Fruit fly (Drosophila melanogaster) whole organism, embryonic: ENCODE measurements around the gene Gclc.

Source experiments
- Aef1 ChIP-seq: fragments of 200-800 bp; sonication (Bioruptor generic); IDR thresholded peaks from 3 replicates; pipeline ENCODE4 v1.3.6; 2022; ENCODE audit warnings: missing biosample characterization, missing genetic modification characterization
- CG10979 ChIP-seq: fragments of 200-800 bp; sonication (Bioruptor generic); optimal IDR thresholded peaks from 2 replicates; lab custom pipeline; 2018; ENCODE audit warnings: missing biosample characterization, mild to moderate bottlenecking, missing genetic modification characterization, moderate library complexity
- CG11085 ChIP-seq: fragments of 200-800 bp; sonication (Bioruptor generic); IDR thresholded peaks from 2 replicates; pipeline ENCODE4 v1.3.6; 2022; ENCODE audit warnings: missing biosample characterization, missing genetic modification characterization
- CG11695 ChIP-seq: fragments of 200-800 bp; sonication (Bioruptor generic); IDR thresholded peaks from 3 replicates; pipeline ENCODE4 v1.3.6; 2022; ENCODE audit warnings: missing biosample characterization, missing genetic modification characterization
- CG12659 ChIP-seq: fragments of 200-800 bp; sonication (Bioruptor generic); optimal IDR thresholded peaks from 3 replicates; lab custom pipeline; 2017; ENCODE audit warnings: mild to moderate bottlenecking, missing biosample characterization, missing genetic modification reagents, missing genetic modification characterization
- CG13123 ChIP-seq: fragments of 200-800 bp; sonication (Bioruptor generic); optimal IDR thresholded peaks from 2 replicates; lab custom pipeline; 2016; ENCODE audit warnings: missing biosample characterization, missing genetic modification characterization
- CG13287 ChIP-seq: fragments of 200-800 bp; sonication (Bioruptor generic); IDR thresholded peaks from 2 replicates; pipeline ENCODE4 v1.3.6; 2022; ENCODE audit warnings: missing biosample characterization, missing genetic modification characterization; ENCODE audit not compliant: partially characterized antibody
- CG14050 ChIP-seq: fragments of 200-800 bp; sonication (Bioruptor generic); IDR thresholded peaks from 3 replicates; pipeline ENCODE4 v1.3.6; 2022; ENCODE audit warnings: missing biosample characterization, missing genetic modification characterization
- CG15269 ChIP-seq: fragments of 200-800 bp; sonication (Bioruptor generic); optimal IDR thresholded peaks from 2 replicates; lab custom pipeline; 2018; ENCODE audit warnings: missing biosample characterization, mild to moderate bottlenecking, missing genetic modification characterization, moderate library complexity
- CG15479 ChIP-seq: fragments of 200-800 bp; sonication (Bioruptor generic); optimal IDR thresholded peaks from 3 replicates; lab custom pipeline; 2019; ENCODE audit warnings: missing biosample characterization, mild to moderate bottlenecking, missing genetic modification characterization, moderate library complexity
- CG1832 ChIP-seq: fragments of 200-800 bp; sonication (Bioruptor generic); optimal IDR thresholded peaks from 2 replicates; lab custom pipeline; 2017; ENCODE audit warnings: missing biosample characterization, mild to moderate bottlenecking, missing genetic modification characterization, inconsistent platforms
- CG18764 ChIP-seq: fragments of 200-800 bp; sonication (Bioruptor generic); optimal IDR thresholded peaks from 3 replicates; lab custom pipeline; 2016; ENCODE audit warnings: missing biosample characterization, missing genetic modification characterization
- CG2129 ChIP-seq: fragments of 200-800 bp; sonication (Bioruptor generic); IDR thresholded peaks from 2 replicates; pipeline ENCODE4 v1.3.6; 2022; ENCODE audit warnings: missing biosample characterization, missing genetic modification characterization; ENCODE audit not compliant: partially characterized antibody
- CG34376 ChIP-seq: fragments of 200-800 bp; sonication (Bioruptor generic); optimal IDR thresholded peaks from 2 replicates; lab custom pipeline; 2018; ENCODE audit warnings: missing biosample characterization, mild to moderate bottlenecking, missing genetic modification characterization
- CG4282 ChIP-seq: fragments of 200-800 bp; sonication (Bioruptor generic); optimal IDR thresholded peaks from 2 replicates; lab custom pipeline; 2016; ENCODE audit warnings: missing biosample characterization, missing genetic modification characterization
- CG4360 ChIP-seq: fragments of 200-800 bp; sonication (Bioruptor generic); IDR thresholded peaks from 2 replicates; pipeline ENCODE4 v1.3.6; 2022; ENCODE audit warnings: missing biosample characterization, missing genetic modification characterization
- CG5245 ChIP-seq: fragments of 200-800 bp; sonication (Bioruptor generic); optimal IDR thresholded peaks from 3 replicates; lab custom pipeline; 2016; ENCODE audit warnings: missing biosample characterization, missing genetic modification characterization
- CG6689 ChIP-seq: fragments of 200-800 bp; sonication (Bioruptor generic); IDR thresholded peaks from 2 replicates; pipeline ENCODE4 v1.3.6; 2022; ENCODE audit warnings: missing biosample characterization, missing genetic modification characterization
- CG6854 ChIP-seq: fragments of 200-800 bp; sonication (Bioruptor generic); optimal IDR thresholded peaks from 3 replicates; lab custom pipeline; 2017; ENCODE audit warnings: missing biosample characterization, mild to moderate bottlenecking, missing genetic modification characterization
- CG8388 ChIP-seq: fragments of 200-800 bp; sonication (Bioruptor generic); optimal IDR thresholded peaks from 2 replicates; lab custom pipeline; 2019; ENCODE audit warnings: missing biosample characterization, mild to moderate bottlenecking, missing genetic modification characterization, moderate library complexity
- CG9437 ChIP-seq: fragments of 200-800 bp; sonication (Bioruptor generic); optimal IDR thresholded peaks from 2 replicates; lab custom pipeline; 2018; ENCODE audit warnings: missing biosample characterization, mild to moderate bottlenecking, missing genetic modification characterization
- D19A ChIP-seq: fragments of 200-800 bp; optimal IDR thresholded peaks from 3 replicates; lab custom pipeline; 2019; ENCODE audit warnings: missing biosample characterization, mild to moderate bottlenecking, missing genetic modification characterization, moderate library complexity
- D19B ChIP-seq: fragments of 200-800 bp; sonication (Bioruptor generic); optimal IDR thresholded peaks from 2 replicates; lab custom pipeline; 2017; ENCODE audit warnings: missing biosample characterization, mild to moderate bottlenecking, missing genetic modification characterization
- Dek ChIP-seq: fragments of 200-800 bp; sonication (Bioruptor generic); optimal IDR thresholded peaks from 3 replicates; lab custom pipeline; 2019; ENCODE audit warnings: missing biosample characterization, mild to moderate bottlenecking, missing genetic modification characterization, moderate library complexity
- Dref ChIP-seq: fragments of 200-800 bp; sonication (Bioruptor generic); IDR thresholded peaks from 2 replicates; pipeline ENCODE4 v1.3.6; 2022; ENCODE audit warnings: missing biosample characterization, missing genetic modification characterization
- Fer2 ChIP-seq: fragments of 200-800 bp; sonication (Bioruptor generic); optimal IDR thresholded peaks from 2 replicates; lab custom pipeline; 2018; ENCODE audit warnings: missing biosample characterization, mild to moderate bottlenecking, missing genetic modification characterization, moderate library complexity
- H15 ChIP-seq: fragments of 200-800 bp; sonication (Bioruptor generic); IDR thresholded peaks from 3 replicates; pipeline ENCODE4 v1.3.6; 2022; ENCODE audit warnings: missing biosample characterization, missing genetic modification characterization
- HLH54F ChIP-seq: fragments of 200-800 bp; sonication (Bioruptor generic); optimal IDR thresholded peaks from 3 replicates; lab custom pipeline; 2016; ENCODE audit warnings: missing biosample characterization, missing genetic modification characterization
- Spps ChIP-seq: fragments of 200-800 bp; sonication (Bioruptor generic); optimal IDR thresholded peaks from 2 replicates; lab custom pipeline; 2018; ENCODE audit warnings: missing biosample characterization, mild to moderate bottlenecking, missing genetic modification characterization
- amos ChIP-seq: fragments of 200-800 bp; sonication (Bioruptor generic); IDR thresholded peaks from 2 replicates; pipeline ENCODE4 v1.3.6; 2022; ENCODE audit warnings: missing biosample characterization, missing genetic modification characterization; ENCODE audit not compliant: partially characterized antibody
- bcd ChIP-seq: fragments of 200-800 bp; sonication (Bioruptor generic); optimal IDR thresholded peaks from 2 replicates; lab custom pipeline; 2017; ENCODE audit warnings: missing biosample characterization, mild to moderate bottlenecking, missing genetic modification characterization
- cad ChIP-seq: fragments of >200 bp; optimal IDR thresholded peaks from 2 replicates; lab custom pipeline; 2017; ENCODE audit warnings: missing biosample characterization, missing genetic modification characterization
- cas ChIP-seq: fragments of 200-800 bp; sonication (Bioruptor generic); IDR thresholded peaks from 2 replicates; pipeline ENCODE4 v1.3.6; 2022; ENCODE audit warnings: missing biosample characterization, missing genetic modification characterization
- dati ChIP-seq: fragments of 200-800 bp; sonication (Bioruptor generic); IDR thresholded peaks from 2 replicates; pipeline ENCODE4 v1.3.6; 2022; ENCODE audit warnings: missing biosample characterization, missing genetic modification characterization
- dpn ChIP-seq, 2 experiments: fragments of 200-800 bp; sonication (Bioruptor generic); optimal IDR thresholded peaks; 3 replicates each; lab custom pipeline; 2016; ENCODE audit warnings: missing biosample characterization in 2 of 2, missing genetic modification characterization in 2 of 2
- ems ChIP-seq: fragments of 200-800 bp; sonication (Bioruptor generic); optimal IDR thresholded peaks from 3 replicates; lab custom pipeline; 2016; ENCODE audit warnings: missing biosample characterization, missing genetic modification characterization
- fd102C ChIP-seq: fragments of 200-800 bp; sonication (Bioruptor generic); optimal IDR thresholded peaks from 2 replicates; lab custom pipeline; 2018; ENCODE audit warnings: missing biosample characterization, mild to moderate bottlenecking, missing genetic modification characterization, moderate library complexity
- gt ChIP-seq: fragments of 200-800 bp; sonication (Bioruptor generic); IDR thresholded peaks from 2 replicates; pipeline ENCODE4 v1.3.6; 2022; ENCODE audit warnings: missing biosample characterization, missing genetic modification characterization
- hb ChIP-seq: fragments of 200-800 bp; sonication (Bioruptor generic); IDR thresholded peaks from 3 replicates; pipeline ENCODE4 v1.3.6; 2022; ENCODE audit warnings: missing biosample characterization, missing genetic modification characterization; ENCODE audit not compliant: partially characterized antibody
- jing ChIP-seq: fragments of 200-800 bp; sonication (Bioruptor generic); optimal IDR thresholded peaks from 2 replicates; lab custom pipeline; 2018; ENCODE audit warnings: missing biosample characterization, mild to moderate bottlenecking, missing genetic modification characterization
- nmo ChIP-seq: fragments of 200-800 bp; sonication (Bioruptor generic); optimal IDR thresholded peaks from 2 replicates; lab custom pipeline; 2018; ENCODE audit warnings: missing biosample characterization, mild to moderate bottlenecking, missing genetic modification characterization, moderate library complexity
- otp ChIP-seq: fragments of 200-800 bp; sonication (Bioruptor generic); IDR thresholded peaks from 3 replicates; pipeline ENCODE4, ENCODE4 v1.3.6; 2022; ENCODE audit warnings: missing biosample characterization, missing genetic modification characterization
- pan ChIP-seq, 4 experiments: fragments of >200 bp in 3 of 4; fragments of 200-800 bp in 1 of 4; sonication (Bioruptor generic) in 1 of 4; optimal IDR thresholded peaks in 3 of 4; IDR thresholded peaks in 1 of 4; 2 replicates each; pipeline versions ENCODE4 v1.3.6 to Lab custom; 2017 to 2022; ENCODE audit warnings: missing biosample characterization in 2 of 4, missing genetic modification characterization in 2 of 4, mixed read lengths in 1 of 4
- repo ChIP-seq: fragments of 200-800 bp; sonication (Bioruptor generic); optimal IDR thresholded peaks from 2 replicates; lab custom pipeline; 2016; ENCODE audit warnings: missing biosample characterization, missing genetic modification characterization
- tin ChIP-seq: fragments of 200-800 bp; sonication (Bioruptor generic); optimal IDR thresholded peaks from 3 replicates; lab custom pipeline; 2016; ENCODE audit warnings: missing biosample characterization, missing genetic modification characterization
- zf30C ChIP-seq: fragments of 200-800 bp; sonication (Bioruptor generic); optimal IDR thresholded peaks from 3 replicates; lab custom pipeline; 2018; ENCODE audit warnings: missing biosample characterization, mild to moderate bottlenecking, missing genetic modification characterization
- zfh1 ChIP-seq: fragments of 200-800 bp; sonication (Bioruptor generic); IDR thresholded peaks from 3 replicates; pipeline ENCODE4 v1.3.6; 2022; ENCODE audit warnings: missing biosample characterization, missing genetic modification characterization
- zfh2 ChIP-seq: fragments of 200-800 bp; sonication (Bioruptor generic); optimal IDR thresholded peaks from 2 replicates; lab custom pipeline; 2016; ENCODE audit warnings: missing biosample characterization, missing genetic modification characterization

Gclc gene

DNA sequence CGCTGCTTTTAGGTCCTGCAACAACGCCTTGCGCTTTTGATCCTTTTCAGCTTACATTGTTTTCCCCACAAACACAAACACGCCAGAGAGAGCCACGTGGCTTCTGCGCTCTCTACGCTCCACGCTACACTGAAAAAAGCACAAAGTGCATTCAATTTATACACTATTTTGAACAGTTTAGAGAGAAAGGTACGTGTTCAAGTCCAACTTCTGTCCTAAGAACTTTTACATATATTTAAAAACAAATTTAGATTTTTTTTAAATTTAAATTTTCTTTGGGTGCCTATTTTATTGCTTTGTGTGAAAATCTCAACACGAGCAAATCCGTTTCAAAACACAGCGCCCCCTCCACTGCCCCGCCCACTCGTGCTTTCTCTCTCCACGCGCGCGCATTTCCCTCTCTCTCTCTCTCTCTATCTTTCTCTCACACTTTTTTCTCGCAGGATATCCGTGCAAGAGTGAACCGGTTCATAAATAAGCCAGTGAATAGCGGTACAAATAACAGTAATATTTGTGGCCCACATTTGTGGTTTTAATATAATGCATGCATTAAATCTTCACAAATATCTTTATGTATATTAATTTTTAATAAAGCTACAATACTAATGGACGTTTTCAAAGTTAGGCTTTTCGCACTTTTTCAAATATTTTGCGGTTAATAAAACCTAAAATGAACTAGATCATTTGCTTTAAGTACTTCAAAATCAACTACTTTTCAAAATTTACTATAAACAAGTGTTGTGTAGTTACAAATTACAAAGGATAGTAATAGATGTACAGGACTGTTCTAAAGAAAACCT lies 15.7 kb downstream of the Gclc start (continued):
- peak; percentile 33 for TF ChIP-seq CG1832 (GFP tag; lab: Kevin White, UChicago)
- peak; percentile 77 for TF ChIP-seq tin (GFP tag; lab: Kevin White, UChicago)
- TF ChIP-seq cas (GFP tag; lab: Robert Waterston, UW), result 0 out of 2 replicates have a peak, but pooled peaks have one; percentile 45
- peak; percentile 84 for TF ChIP-seq CG14050 (GFP tag; lab: Robert Waterston, UW)
- peak; percentile 83 for TF ChIP-seq nmo (GFP tag; lab: Kevin White, UChicago)
- peak; percentile 58 for TF ChIP-seq Spps (tag; lab: Kevin White, UChicago)
- no peak for TF ChIP-seq cad (GFP tag; lab: Kevin White, UChicago)
- peak; percentile 45 for TF ChIP-seq CG13123
- TF ChIP-seq Dref (GFP tag; lab: Robert Waterston, UW), result no peak
- TF ChIP-seq repo (GFP tag; lab: Kevin White, UChicago), result no peak
- TF ChIP-seq CG8388 (GFP tag; lab: Kevin White, UChicago), result peak; percentile 81
- peak; percentile 20 for TF ChIP-seq jing (GFP tag; lab: Kevin White, UChicago)
- TF ChIP-seq zf30C (GFP tag; lab: Kevin White, UChicago), result peak; percentile 70
- TF ChIP-seq otp (GFP tag; lab: Robert Waterston, UW), result peak; percentile 82
- TF ChIP-seq pan (optimal IDR thresholded peaks at IDR 0.05; lab: Kevin White, UChicago), result no peak
- peak in 1 of 2 experiments; percentile 88 for TF ChIP-seq pan (GFP tag; optimal IDR thresholded peaks at IDR 0.05 in 1 of 2, IDR thresholded peaks at IDR 0.05 in 1 of 2)
- TF ChIP-seq CG4360 (GFP tag; lab: Robert Waterston, UW), result no peak
- TF ChIP-seq D19A (tag; lab: Kevin White, UChicago), result peak; percentile 77
- peak; percentile 81; the same call in 2 of the 3 replicates for TF ChIP-seq H15
- TF ChIP-seq CG10979 (tag; lab: Kevin White, UChicago), result peak; percentile 85
- TF ChIP-seq fd102C (GFP tag; lab: Kevin White, UChicago), result no peak
- TF ChIP-seq CG34376 (GFP tag; lab: Kevin White, UChicago), result peak; percentile 67
- TF ChIP-seq HLH54F, result peak; percentile 49
- TF ChIP-seq CG11695 (GFP tag; lab: Robert Waterston, UW), result peak; percentile 85
- no peak for TF ChIP-seq CG15479 (GFP tag; lab: Kevin White, UChicago)
- TF ChIP-seq zfh2 (GFP tag; lab: Kevin White, UChicago), result peak; percentile 43
- peak; percentile 86 for TF ChIP-seq CG6689 (GFP tag; lab: Robert Waterston, UW)
- peak; percentile 81 for TF ChIP-seq Aef1
- peak; percentile 87 for TF ChIP-seq CG15269
- peak; percentile 71 for TF ChIP-seq CG5245
- TF ChIP-seq hb (GFP tag; lab: Robert Waterston, UW), result no peak
- no peak for TF ChIP-seq CG4282 (GFP tag; lab: Kevin White, UChicago)
- TF ChIP-seq CG12659 (GFP tag; lab: Kevin White, UChicago), result peak; percentile 87
- TF ChIP-seq Dek (tag; lab: Kevin White, UChicago), result peak; percentile 86
- peak; percentile 45 for TF ChIP-seq D19B
- TF ChIP-seq dpn (GFP tag; optimal IDR thresholded peaks at IDR 0.05; lab: Kevin White, UChicago), result peak; percentile 57 to 75
- no peak for TF ChIP-seq CG2129
- peak; percentile 81 for TF ChIP-seq CG6854 (GFP tag; lab: Kevin White, UChicago)
- TF ChIP-seq Fer2 (tag; lab: Kevin White, UChicago), result no peak
- no peak for TF ChIP-seq amos
- TF ChIP-seq CG18764 (GFP tag; lab: Kevin White, UChicago), result peak; percentile 34
- TF ChIP-seq CG9437 (GFP tag; lab: Kevin White, UChicago), result peak; percentile 64
- TF ChIP-seq CG11085 (GFP tag; lab: Robert Waterston, UW), result peak; percentile 34; the same call in 1 of the 2 replicates
- TF ChIP-seq zfh1 (GFP tag; lab: Robert Waterston, UW), result peak; percentile 85
- peak; percentile 58 for TF ChIP-seq ems (GFP tag; lab: Kevin White, UChicago)
- TF ChIP-seq CG13287 (GFP tag; lab: Robert Waterston, UW), result no peak
- TF ChIP-seq gt (GFP tag; lab: Robert Waterston, UW), result peak; percentile 38; the same call in 1 of the 2 replicates
- TF ChIP-seq dati (GFP tag; lab: Robert Waterston, UW), result peak; percentile 59
- TF ChIP-seq bcd, result peak; percentile 74
